Fruit fly (Drosophila melanogaster): ENCODE results near the gene CG4678.

CG4678 gene

dm6 chrX:16723203-16724173 lies 27.6 kb downstream of the CG4678 start (continued):
- TF ChIP-seq ken (GFP tag; IDR thresholded peaks at IDR 0.05) (peak; percentile 49; the same call in 2 of the 3 replicates), CG12104 (GFP tag; optimal IDR thresholded peaks at IDR 0.05) (peak; percentile 37), bab2 (GFP tag; optimal IDR thresholded peaks at IDR 0.05) (no peak), HLH3B (GFP tag; IDR thresholded peaks at IDR 0.05) (peak; percentile 54), CG16815 (GFP tag; optimal IDR thresholded peaks at IDR 0.05) (peak; percentile 56), CG18764 (GFP tag; optimal IDR thresholded peaks at IDR 0.05) (peak; percentile 10), exex (tag; optimal IDR thresholded peaks at IDR 0.05) (no peak), tup (GFP tag; optimal IDR thresholded peaks at IDR 0.05) (no peak), CG16779 (GFP tag; IDR thresholded peaks at IDR 0.05) (no peak), CG17186 (GFP tag; optimal IDR thresholded peaks at IDR 0.05) (no peak), CG12155 (GFP tag; optimal IDR thresholded peaks at IDR 0.05) (peak; percentile 47), CG10431 (GFP tag; optimal IDR thresholded peaks at IDR 0.05) (peak; percentile 21), CG10654 (GFP tag; optimal IDR thresholded peaks at IDR 0.05) (peak; percentile 39), CG7963 (GFP tag; IDR thresholded peaks at IDR 0.05; ENCODE audit: partially characterized antibody) (no peak), CG15479 (GFP tag; optimal IDR thresholded peaks at IDR 0.05) (no peak), Sox100B (GFP tag; optimal IDR thresholded peaks at IDR 0.05) (peak; percentile 65)

DNA sequence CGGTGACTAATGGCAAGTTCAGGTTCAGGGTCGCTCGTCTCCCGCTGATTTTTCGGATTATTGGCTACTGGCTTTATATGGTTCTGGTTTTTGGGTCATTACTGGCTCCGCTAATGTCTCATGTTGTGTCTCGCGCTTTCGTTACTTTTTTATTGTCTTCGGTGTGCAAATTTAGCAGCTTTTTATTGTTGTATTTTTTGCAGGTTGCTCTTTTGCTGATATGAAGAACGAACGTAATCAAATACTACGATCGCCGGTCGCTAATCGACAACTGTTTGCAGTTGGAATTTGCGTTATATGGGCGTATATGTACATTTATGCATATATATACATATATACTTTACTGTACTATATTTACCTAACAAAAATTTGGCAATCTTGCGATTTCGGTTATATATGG lies 28.6 kb downstream of the CG4678 start:
- no peak for TF ChIP-seq mld (GFP tag; IDR thresholded peaks at IDR 0.05; ENCODE audit: partially characterized antibody)
- no peak for TF ChIP-seq CG8089 (GFP tag; optimal IDR thresholded peaks at IDR 0.05)
- no peak for TF ChIP-seq BEAF-32 (GFP tag; optimal IDR thresholded peaks at IDR 0.05)
- TF ChIP-seq luna (GFP tag; optimal IDR thresholded peaks at IDR 0.05), result no peak
- no peak for TF ChIP-seq CG18011 (GFP tag; optimal IDR thresholded peaks at IDR 0.05)
- TF ChIP-seq CG17802 (tag; optimal IDR thresholded peaks at IDR 0.05), result no peak
- TF ChIP-seq CG4730 (GFP tag; IDR thresholded peaks at IDR 0.05), result no peak

DNA sequence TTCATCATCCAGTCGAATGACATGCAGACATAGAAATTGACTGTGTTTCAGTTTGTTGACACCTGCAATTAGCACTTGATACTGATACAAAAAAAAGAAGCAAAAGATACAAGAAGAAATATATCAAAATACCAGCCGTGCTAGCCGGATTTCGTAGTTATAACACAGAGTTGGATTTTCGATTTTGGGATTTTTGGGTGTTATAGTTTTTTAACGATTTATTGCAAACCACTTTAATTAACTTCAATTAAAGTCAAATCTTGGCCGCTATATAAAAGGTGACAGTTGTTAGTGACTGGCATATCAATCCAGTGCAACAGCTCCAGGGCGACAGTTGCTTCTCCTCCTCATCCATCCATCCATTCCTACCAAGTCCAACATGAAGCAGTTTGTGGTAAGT lies 34.9 kb downstream of the CG4678 start, which contains the start of gene TwdlX:
TSS of gene TwdlX (plus strand) at position 301 of the 400 bp plus-strand sequence.
- no peak for TF ChIP-seq Nf-YA (GFP tag; IDR thresholded peaks at IDR 0.05)
- no peak for TF ChIP-seq CG10462 (GFP tag; optimal IDR thresholded peaks at IDR 0.05)
- TF ChIP-seq emc (GFP tag; optimal IDR thresholded peaks at IDR 0.05), result no peak
- no peak for TF ChIP-seq HLHmδ (GFP tag; optimal IDR thresholded peaks at IDR 0.05)
- TF ChIP-seq sd (tag; optimal IDR thresholded peaks at IDR 0.05), result no peak

dm6 chrX:16733244-16733643 lies 37.3 kb downstream of the CG4678 start:
- TF ChIP-seq CG13894 (tag; optimal IDR thresholded peaks at IDR 0.05), result peak; percentile 87
- peak; percentile 57 for TF ChIP-seq abd-A (tag; optimal IDR thresholded peaks at IDR 0.05)
- no peak for TF ChIP-seq dan (GFP tag; IDR thresholded peaks at IDR 0.05)
- TF ChIP-seq Awh (GFP tag; IDR thresholded peaks at IDR 0.05), result peak; percentile 45; the same call in 1 of the 2 replicates
- no peak for TF ChIP-seq CG18619 (GFP tag; optimal IDR thresholded peaks at IDR 0.05)
- TF ChIP-seq mirr (GFP tag; optimal IDR thresholded peaks at IDR 0.05), result no peak
- no peak for TF ChIP-seq tna (GFP tag; IDR thresholded peaks at IDR 0.05; ENCODE audit: partially characterized antibody)
- no peak for TF ChIP-seq CG2129 (GFP tag; IDR thresholded peaks at IDR 0.05; ENCODE audit: partially characterized antibody)
- TF ChIP-seq CG2875 (GFP tag; optimal IDR thresholded peaks at IDR 0.05), result no peak
- TF ChIP-seq CG9797 (GFP tag; optimal IDR thresholded peaks at IDR 0.05), result no peak
- peak; percentile 3 for TF ChIP-seq sens (GFP tag)
- peak; percentile 34 for TF ChIP-seq Ets65A (GFP tag)
- no peak for TF ChIP-seq dm (GFP tag; optimal IDR thresholded peaks at IDR 0.05)
- peak; percentile 71 for TF ChIP-seq grn (GFP tag; optimal IDR thresholded peaks at IDR 0.05)
- TF ChIP-seq CG14860 (GFP tag; IDR thresholded peaks at IDR 0.05; ENCODE audit: partially characterized antibody), result no peak
